Fruit fly (Drosophila melanogaster): ENCODE measurements around the gene CG43056.
A peak's percentile ranks its signal among the peaks of the same experiment; 100 is the strongest.

Gene CG43056

dm6 chr2L:4448582-4449016 is 11.0 kb downstream of the CG43056 start, which contains the start of gene MFS18 (continued):
- TF ChIP-seq CG2678 (tag; optimal IDR thresholded peaks at IDR 0.05) (peak; percentile 99), br (optimal IDR thresholded peaks at IDR 0.05) (no peak), pros (GFP tag; optimal IDR thresholded peaks at IDR 0.05) (no peak), CG1792 (GFP tag; optimal IDR thresholded peaks at IDR 0.05) (peak; percentile 72), Dbx (GFP tag; IDR thresholded peaks at IDR 0.05) (peak; percentile 98), Tbp (GFP tag; optimal IDR thresholded peaks at IDR 0.05) (no peak), peb (GFP tag; IDR thresholded peaks at IDR 0.05) (peak; percentile 99), CG15269 (tag; optimal IDR thresholded peaks at IDR 0.05) (peak; percentile 95), cas (GFP tag; IDR thresholded peaks at IDR 0.05) (peak; percentile 98), nau (GFP tag; optimal IDR thresholded peaks at IDR 0.05) (no peak), psq (GFP tag; optimal IDR thresholded peaks at IDR 0.05) (peak; percentile 91), CG13296 (GFP tag; optimal IDR thresholded peaks at IDR 0.05) (peak; percentile 97), CG18262 (tag; optimal IDR thresholded peaks at IDR 0.05) (peak; percentile 99), CG8359 (GFP tag; optimal IDR thresholded peaks at IDR 0.05; ENCODE audit: borderline replicate concordance) (peak; percentile 94), btn (GFP tag; optimal IDR thresholded peaks at IDR 0.05) (peak; percentile 25), CG9797 (GFP tag; optimal IDR thresholded peaks at IDR 0.05) (peak; percentile 64), MESR4 (GFP tag; optimal IDR thresholded peaks at IDR 0.05) (peak; percentile 74), so (GFP tag; IDR thresholded peaks at IDR 0.05) (peak; percentile 99), Dref (GFP tag; IDR thresholded peaks at IDR 0.05) (peak; percentile 85), B-H1 (GFP tag; IDR thresholded peaks at IDR 0.05) (peak; percentile 99), dati (GFP tag; IDR thresholded peaks at IDR 0.05) (peak; percentile 97), CG11398 (GFP tag; optimal IDR thresholded peaks at IDR 0.05) (peak; percentile 35), Dip3 (GFP tag; optimal IDR thresholded peaks at IDR 0.05) (peak; percentile 82), Ravus (GFP tag; IDR thresholded peaks at IDR 0.05) (peak; percentile 97), gsb-n (tag; optimal IDR thresholded peaks at IDR 0.05) (peak; percentile 97), CG6765 (GFP tag; optimal IDR thresholded peaks at IDR 0.05) (peak; percentile 97), Fer2 (tag; optimal IDR thresholded peaks at IDR 0.05) (peak; percentile 96), CG17385 (GFP tag; optimal IDR thresholded peaks at IDR 0.05) (peak; percentile 92), B-H2 (GFP tag; optimal IDR thresholded peaks at IDR 0.05) (peak; percentile 92), CG10979 (tag; optimal IDR thresholded peaks at IDR 0.05) (peak; percentile 99), Neu2 (GFP tag; optimal IDR thresholded peaks at IDR 0.05; ENCODE audit: borderline replicate concordance) (peak; percentile 81), CG5245 (GFP tag; optimal IDR thresholded peaks at IDR 0.05) (peak; percentile 96), sens-2 (GFP tag; IDR thresholded peaks at IDR 0.05) (peak; percentile 97), CG9437 (GFP tag; optimal IDR thresholded peaks at IDR 0.05) (peak; percentile 91), z (GFP tag; IDR thresholded peaks at IDR 0.05) (peak; percentile 77; the same call in 2 of the 3 replicates), Hr39 (optimal IDR thresholded peaks at IDR 0.05) (no peak), lbe (GFP tag; optimal IDR thresholded peaks at IDR 0.05) (peak; percentile 93), CG12391 (tag; optimal IDR thresholded peaks at IDR 0.05) (peak; percentile 98), CG15601 (tag; optimal IDR thresholded peaks at IDR 0.05) (peak; percentile 91), fd102C (GFP tag; optimal IDR thresholded peaks at IDR 0.05) (peak; percentile 87), Abd-B (GFP tag; optimal IDR thresholded peaks at IDR 0.05) (peak; percentile 99), CG7839 (tag; optimal IDR thresholded peaks at IDR 0.05) (peak; percentile 98), tap (tag; optimal IDR thresholded peaks at IDR 0.05) (peak; percentile 98), sisA (GFP tag; IDR thresholded peaks at IDR 0.05) (peak; percentile 99), usp (GFP tag; optimal IDR thresholded peaks at IDR 0.05) (no peak), knrl (GFP tag; IDR thresholded peaks at IDR 0.05; ENCODE audit: partially characterized antibody) (no peak; the same call in 2 of the 3 replicates), hb (GFP tag; IDR thresholded peaks at IDR 0.05; ENCODE audit: partially characterized antibody) (peak; percentile 83), bsh (GFP tag; optimal IDR thresholded peaks at IDR 0.05) (peak; percentile 67 to 97), CG11560 (tag; IDR thresholded peaks at IDR 0.05) (peak; percentile 98), CG7271 (tag; optimal IDR thresholded peaks at IDR 0.05) (peak; percentile 99), CrebB (tag; optimal IDR thresholded peaks at IDR 0.05) (peak; percentile 92)

Data from whole organism, embryonic.